Fruit fly (Drosophila melanogaster): ENCODE data around the gene APC7.

APC7 gene

DNA sequence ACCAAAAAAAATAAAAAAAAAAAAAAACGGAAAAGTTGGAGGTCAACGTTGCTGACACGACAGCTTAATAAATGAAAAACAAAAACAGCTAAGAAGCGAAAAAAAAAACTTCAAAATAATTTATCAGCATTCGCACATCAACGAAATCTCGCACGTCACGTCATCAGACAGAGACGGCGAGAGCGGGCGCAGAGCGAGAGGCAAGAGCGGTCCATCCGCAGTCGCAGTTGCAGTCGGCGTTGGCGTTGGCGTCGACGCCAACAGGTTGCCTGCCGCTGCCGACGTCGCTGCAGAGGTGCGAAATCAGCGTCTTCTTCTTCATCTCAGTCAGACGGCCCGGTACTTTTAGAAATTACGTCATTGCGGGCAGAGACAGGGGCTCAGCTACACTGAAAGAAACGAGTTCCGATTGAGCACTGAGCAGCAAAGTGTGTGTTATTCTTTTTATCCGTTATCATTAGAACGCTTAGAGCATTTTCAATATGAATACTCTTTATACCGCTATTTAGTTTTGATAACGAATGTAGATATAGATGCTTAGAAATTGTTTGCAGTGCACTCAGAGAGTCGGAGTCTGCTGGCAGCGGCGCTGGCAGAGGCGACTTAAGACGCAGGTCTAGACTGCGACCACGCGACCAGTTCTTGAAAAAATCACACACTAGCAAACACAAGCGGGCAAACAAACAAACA, 47.3 kb upstream of the APC7 start (continued):
- TF ChIP-seq CG43689 (GFP tag; IDR thresholded peaks at IDR 0.05) (peak; percentile 86), Stat92E (GFP tag; optimal IDR thresholded peaks at IDR 0.05) (peak in 1 of 3 experiments; percentile 66), ERR (GFP tag; optimal IDR thresholded peaks at IDR 0.05) (peak; percentile 95), CG4404 (GFP tag; IDR thresholded peaks at IDR 0.05) (peak; percentile 97), stwl (tag; optimal IDR thresholded peaks at IDR 0.05) (peak; percentile 52), CG1233 (GFP tag; optimal IDR thresholded peaks at IDR 0.05) (peak; percentile 95)

DNA sequence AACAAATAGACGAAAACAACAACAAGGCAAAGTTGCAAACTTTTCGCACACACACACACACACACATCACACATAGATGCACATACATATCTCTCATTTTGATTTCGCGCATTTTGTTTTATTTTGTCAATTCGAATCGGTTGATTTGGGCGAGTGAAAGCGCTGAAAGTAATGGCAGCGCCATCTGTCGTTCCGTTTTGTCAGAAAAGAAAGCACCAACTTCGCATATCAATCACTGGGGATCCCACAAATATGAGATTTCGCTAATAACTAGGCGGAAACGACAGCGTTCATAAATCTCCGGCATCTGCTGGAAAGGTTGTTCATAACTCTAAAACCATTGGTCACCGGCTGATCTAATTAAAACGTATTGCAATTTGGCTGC, 46.8 kb upstream of the APC7 start:
- TF ChIP-seq CTCF (GFP tag; optimal IDR thresholded peaks at IDR 0.05) (peak; percentile 81), CG10321 (GFP tag; IDR thresholded peaks at IDR 0.05) (no peak)

dm6 chrX:6551464-6551863, 45.4 kb upstream of the APC7 start:
- peak; percentile 41; the same call in 1 of the 4 replicates for TF ChIP-seq chinmo (GFP tag; IDR thresholded peaks at IDR 0.05; ENCODE audit: partially characterized antibody)
- TF ChIP-seq CG14860 (GFP tag; IDR thresholded peaks at IDR 0.05; ENCODE audit: partially characterized antibody), result no peak
- TF ChIP-seq Ets65A (GFP tag), result peak; percentile 76
- TF ChIP-seq Asciz (GFP tag; optimal IDR thresholded peaks at IDR 0.05), result no peak
- TF ChIP-seq danr (GFP tag; IDR thresholded peaks at IDR 0.05), result no peak

- TF ChIP-seq CG15011 (GFP tag; optimal IDR thresholded peaks at IDR 0.05) (peak; percentile 79), Dip3 (GFP tag; optimal IDR thresholded peaks at IDR 0.05) (no peak), CG16779 (GFP tag; IDR thresholded peaks at IDR 0.05) (no peak), zen2 (GFP tag; IDR thresholded peaks at IDR 0.05; ENCODE audit: partially characterized antibody) (no peak), CG11398 (GFP tag; optimal IDR thresholded peaks at IDR 0.05) (peak; percentile 34), Deaf1 (tag; optimal IDR thresholded peaks at IDR 0.05) (peak; percentile 67), CG17186 (GFP tag; optimal IDR thresholded peaks at IDR 0.05) (peak; percentile 52), CG5180 (GFP tag; optimal IDR thresholded peaks at IDR 0.05) (peak; percentile 82), Fer1 (GFP tag; optimal IDR thresholded peaks at IDR 0.05) (peak; percentile 82), CG31224 (GFP tag; IDR thresholded peaks at IDR 0.05) (peak; percentile 65), Hmx (GFP tag; optimal IDR thresholded peaks at IDR 0.05) (no peak), sisA (GFP tag; IDR thresholded peaks at IDR 0.05) (peak; percentile 80), PHDP (tag; optimal IDR thresholded peaks at IDR 0.05) (peak; percentile 87), ro (GFP tag; IDR thresholded peaks at IDR 0.05) (peak; percentile 70; the same call in 1 of the 2 replicates), Blimp-1 (GFP tag; optimal IDR thresholded peaks at IDR 0.05) (peak; percentile 89), CG9727 (GFP tag; optimal IDR thresholded peaks at IDR 0.05) (peak; percentile 91), Hr39 (optimal IDR thresholded peaks at IDR 0.05) (no peak), CG32772 (GFP tag; IDR thresholded peaks at IDR 0.05) (peak; percentile 83), bsh (GFP tag; optimal IDR thresholded peaks at IDR 0.05) (peak; percentile 88 to 93), CG4854 (GFP tag; optimal IDR thresholded peaks at IDR 0.05) (peak; percentile 49), psq (GFP tag; optimal IDR thresholded peaks at IDR 0.05) (peak; percentile 42), Rx (GFP tag; IDR thresholded peaks at IDR 0.05) (peak; percentile 79), CG15073 (GFP tag; optimal IDR thresholded peaks at IDR 0.05) (peak; percentile 55), org-1 (GFP tag; optimal IDR thresholded peaks at IDR 0.05) (peak; percentile 86), tin (GFP tag; optimal IDR thresholded peaks at IDR 0.05) (peak; percentile 84), CG15269 (tag; optimal IDR thresholded peaks at IDR 0.05) (peak; percentile 88), CG17385 (GFP tag; optimal IDR thresholded peaks at IDR 0.05) (peak; percentile 87), caup (GFP tag; optimal IDR thresholded peaks at IDR 0.05; ENCODE audit: severe bottlenecking) (peak; percentile 76), Scr (GFP tag; IDR thresholded peaks at IDR 0.05; ENCODE audit: partially characterized antibody) (no peak), her (GFP tag; optimal IDR thresholded peaks at IDR 0.05) (no peak), CG2678 (tag; optimal IDR thresholded peaks at IDR 0.05) (peak; percentile 94)
Measured at dm6 chrX:6571234-6571915, 25.5 kb upstream of the APC7 start.

All from whole organism, embryonic.